Worm (Caenorhabditis elegans) whole organism, early embryonic: ENCODE results near the gene C09H5.7.

Experiments
- B0310.2 ChIP-seq: sonication (generic microtip); optimal IDR thresholded peaks from 2 replicates; lab custom pipeline; 2016; ENCODE audit warnings: mild to moderate bottlenecking, missing genetic modification characterization, missing compliant biosample characterization
- F13C5.2 ChIP-seq: sonication (generic microtip); optimal IDR thresholded peaks from 2 replicates; lab custom pipeline; 2017; ENCODE audit warnings: mild to moderate bottlenecking, missing genetic modification characterization, inconsistent platforms, missing compliant biosample characterization
- aly-1 ChIP-seq: sonication (generic microtip); optimal IDR thresholded peaks from 2 replicates; lab custom pipeline; 2016; ENCODE audit warnings: missing genetic modification characterization, missing compliant biosample characterization
- ama-1 ChIP-seq: fragments of 150-350 bp; optimal IDR thresholded peaks from 2 replicates; lab custom pipeline; 2014
- ceh-13 ChIP-seq: fragments of 200-800 bp; sonication (Bioruptor generic); optimal IDR thresholded peaks from 2 replicates; lab custom pipeline; 2018; ENCODE audit warnings: mild to moderate bottlenecking, missing genetic modification characterization, missing compliant biosample characterization
- ceh-36 ChIP-seq: sonication (generic microtip); optimal IDR thresholded peaks from 2 replicates; lab custom pipeline; 2016; ENCODE audit warnings: missing genetic modification characterization, inconsistent platforms, missing compliant biosample characterization
- ets-7 ChIP-seq: sonication (generic microtip); optimal IDR thresholded peaks from 2 replicates; lab custom pipeline; 2016; ENCODE audit warnings: missing genotype, missing genetic modification characterization, missing compliant biosample characterization
- flt-1 ChIP-seq: fragments of 200-800 bp; sonication (Bioruptor generic); IDR thresholded peaks from 2 replicates; pipeline ENCODE4 v1.3.6; 2022; ENCODE audit warnings: missing genetic modification characterization, missing compliant biosample characterization
- hmbx-1 ChIP-seq: sonication (generic microtip); optimal IDR thresholded peaks from 2 replicates; lab custom pipeline; 2016; ENCODE audit warnings: mild to moderate bottlenecking, missing genetic modification characterization, missing compliant biosample characterization
- hmg-4 ChIP-seq: fragments of 200-800 bp; sonication (Bioruptor generic); optimal IDR thresholded peaks from 2 replicates; lab custom pipeline; 2018; ENCODE audit warnings: mild to moderate bottlenecking, missing genetic modification characterization, missing compliant biosample characterization
- hnd-1 ChIP-seq: sonication (generic microtip); optimal IDR thresholded peaks from 2 replicates; lab custom pipeline; 2016; ENCODE audit warnings: missing genetic modification characterization, missing compliant biosample characterization
- pes-1 ChIP-seq: fragments of 200-800 bp; sonication (Bioruptor generic); IDR thresholded peaks from 2 replicates; pipeline ENCODE4 v1.3.6; 2022; ENCODE audit warnings: missing genetic modification reagents, missing genetic modification characterization, missing compliant biosample characterization
- scrt-1 ChIP-seq: fragments of 200-800 bp; sonication (Bioruptor generic); IDR thresholded peaks from 2 replicates; pipeline ENCODE4 v1.3.6; 2022; ENCODE audit warnings: missing genetic modification characterization, missing compliant biosample characterization
- sea-1 ChIP-seq: fragments of 200-800 bp; sonication (Bioruptor generic); conservative IDR thresholded peaks from 2 replicates; pipeline ENCODE4 v1.3.6; 2022; ENCODE audit warnings: missing genetic modification characterization, missing compliant biosample characterization
- tbx-11 ChIP-seq: fragments of 200-800 bp; sonication (Bioruptor generic); IDR thresholded peaks from 2 replicates; pipeline ENCODE4 v1.3.6; 2022; ENCODE audit warnings: missing genetic modification characterization, missing compliant biosample characterization
- tbx-37 ChIP-seq: fragments of 200-800 bp; sonication (Bioruptor generic); conservative IDR thresholded peaks from 2 replicates; pipeline ENCODE4 v1.3.6; 2022; ENCODE audit warnings: missing genetic modification reagents, missing genetic modification characterization, missing compliant biosample characterization
- tra-4 ChIP-seq: sonication (generic microtip); optimal IDR thresholded peaks from 2 replicates; lab custom pipeline; 2017; ENCODE audit warnings: missing genetic modification characterization, missing compliant biosample characterization

Gene C09H5.7

DNA sequence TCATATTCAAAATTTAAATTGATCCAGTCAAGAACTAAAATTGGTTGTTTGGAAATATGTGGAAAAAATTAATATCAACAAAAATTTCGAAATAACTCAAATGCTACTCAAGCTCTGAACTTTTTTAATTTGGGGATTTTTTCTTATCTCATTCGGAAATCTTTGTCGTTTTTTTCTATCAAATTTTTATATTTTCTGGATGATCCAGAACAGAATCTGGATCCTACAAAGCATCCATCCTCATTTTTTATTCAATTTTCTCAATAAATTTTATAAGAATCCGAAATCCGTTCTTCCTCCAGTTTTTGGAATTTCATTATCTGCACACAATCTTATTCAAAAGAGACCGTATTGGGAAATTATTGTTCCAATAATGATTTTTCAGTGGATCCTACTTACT is 35.8 kb upstream of the C09H5.7 start, which contains the start of gene D1014.6:
Gene D1014.6, plus strand, starts transcription at position 301 of the 400 bp plus-strand sequence.
- TF ChIP-seq hmg-4, result no peak
- no peak for TF ChIP-seq ama-1 (lab: Kevin White, UChicago)
- no peak for TF ChIP-seq ceh-36 (tag; lab: Kevin White, UChicago)
- TF ChIP-seq ceh-13 (GFP tag; lab: Kevin White, UChicago), result no peak
- no peak for TF ChIP-seq scrt-1
- no peak for TF ChIP-seq sea-1 (GFP tag; lab: Robert Waterston, UW)
- no peak for TF ChIP-seq flt-1 (GFP tag; lab: Robert Waterston, UW)
- TF ChIP-seq pes-1 (GFP tag; lab: Robert Waterston, UW), result no peak
- no peak for TF ChIP-seq ets-7 (tag; lab: Kevin White, UChicago)
- no peak for TF ChIP-seq F13C5.2
- TF ChIP-seq tra-4 (tag; lab: Kevin White, UChicago), result no peak
- TF ChIP-seq tbx-11, result no peak
- no peak for TF ChIP-seq hnd-1 (tag; lab: Kevin White, UChicago)
- TF ChIP-seq hmbx-1 (tag; lab: Kevin White, UChicago), result no peak
- no peak for TF ChIP-seq tbx-37 (GFP tag; lab: Robert Waterston, UW)
- TF ChIP-seq B0310.2 (tag; lab: Kevin White, UChicago), result no peak
- TF ChIP-seq aly-1, result no peak

ce11 chrV:8117964-8118363 is 32.9 kb upstream of the C09H5.7 start, which contains the start of gene D1014.7:
Gene D1014.7, plus strand, starts transcription at chrV:8118264.
- TF ChIP-seq aly-1 (no peak), hmg-4 (no peak)

DNA sequence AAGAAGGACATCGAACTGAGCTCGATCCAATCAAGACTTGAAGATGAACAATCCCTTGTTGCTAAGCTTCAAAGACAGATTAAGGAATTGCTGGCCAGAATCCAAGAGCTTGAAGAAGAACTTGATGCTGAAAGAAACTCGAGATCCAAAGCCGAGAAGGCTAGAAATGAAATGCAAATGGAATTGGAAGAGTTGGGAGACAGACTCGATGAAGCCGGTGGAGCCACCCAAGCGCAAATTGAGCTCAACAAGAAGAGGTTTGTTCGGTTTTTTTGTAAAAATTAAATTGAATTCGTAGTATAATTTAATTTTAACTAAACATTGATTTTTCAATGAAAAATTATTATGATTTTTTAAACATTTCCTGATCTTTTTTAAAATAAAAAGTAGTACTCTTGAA is 29.5 kb upstream of the C09H5.7 start:
- TF ChIP-seq pes-1 (GFP tag; lab: Robert Waterston, UW) (no peak), scrt-1 (no peak), hmg-4 (no peak), ceh-36 (tag; lab: Kevin White, UChicago) (no peak), ceh-13 (GFP tag; lab: Kevin White, UChicago) (no peak), tbx-11 (no peak), ets-7 (tag; lab: Kevin White, UChicago) (no peak), hnd-1 (tag; lab: Kevin White, UChicago) (no peak), flt-1 (GFP tag; lab: Robert Waterston, UW) (no peak), hmbx-1 (tag; lab: Kevin White, UChicago) (no peak), tra-4 (tag; lab: Kevin White, UChicago) (no peak), aly-1 (no peak), sea-1 (GFP tag; lab: Robert Waterston, UW) (no peak), F13C5.2 (no peak)

ce11 chrV:8110816-8111215 is 25.8 kb upstream of the C09H5.7 start:
- no peak for TF ChIP-seq aly-1
- TF ChIP-seq hmg-4, result no peak
- TF ChIP-seq tbx-11, result no peak
- TF ChIP-seq tra-4 (tag; lab: Kevin White, UChicago), result no peak
- no peak for TF ChIP-seq tbx-37 (GFP tag; lab: Robert Waterston, UW)
- no peak for TF ChIP-seq pes-1 (GFP tag; lab: Robert Waterston, UW)
- no peak for TF ChIP-seq flt-1 (GFP tag; lab: Robert Waterston, UW)
- no peak for TF ChIP-seq B0310.2 (tag; lab: Kevin White, UChicago)
- TF ChIP-seq F13C5.2, result no peak
- TF ChIP-seq sea-1 (GFP tag; lab: Robert Waterston, UW), result no peak
- TF ChIP-seq hmbx-1 (tag; lab: Kevin White, UChicago), result no peak
- no peak for TF ChIP-seq ets-7 (tag; lab: Kevin White, UChicago)
- TF ChIP-seq ceh-13 (GFP tag; lab: Kevin White, UChicago), result no peak
- TF ChIP-seq ceh-36 (tag; lab: Kevin White, UChicago), result no peak
- no peak for TF ChIP-seq scrt-1
- TF ChIP-seq hnd-1 (tag; lab: Kevin White, UChicago), result no peak
- TF ChIP-seq ama-1 (lab: Kevin White, UChicago), result no peak

- TF ChIP-seq ama-1 (lab: Kevin White, UChicago) (no peak), tbx-37 (GFP tag; lab: Robert Waterston, UW) (no peak), ceh-13 (GFP tag; lab: Kevin White, UChicago) (no peak), hmg-4 (no peak), ets-7 (tag; lab: Kevin White, UChicago) (no peak), B0310.2 (tag; lab: Kevin White, UChicago) (no peak), hnd-1 (tag; lab: Kevin White, UChicago) (no peak), scrt-1 (no peak), tra-4 (tag; lab: Kevin White, UChicago) (no peak), hmbx-1 (tag; lab: Kevin White, UChicago) (no peak), flt-1 (GFP tag; lab: Robert Waterston, UW) (no peak), pes-1 (GFP tag; lab: Robert Waterston, UW) (no peak), aly-1 (no peak), sea-1 (GFP tag; lab: Robert Waterston, UW) (no peak), ceh-36 (tag; lab: Kevin White, UChicago) (no peak), F13C5.2 (no peak), tbx-11 (no peak)
Observed at ce11 chrV:8108670-8109069, 23.6 kb upstream of the C09H5.7 start, which contains the start of gene myo-5. Gene myo-5, plus strand, starts transcription at chrV:8108970.

ce11 chrV:8104473-8104872 is 19.4 kb upstream of the C09H5.7 start, which contains the start of gene srlf-16:
Gene srlf-16, plus strand, starts transcription at chrV:8104773.
- TF ChIP-seq hmbx-1 (tag; lab: Kevin White, UChicago) (no peak), tbx-37 (GFP tag; lab: Robert Waterston, UW) (no peak), tbx-11 (no peak), pes-1 (GFP tag; lab: Robert Waterston, UW) (no peak)

DNA sequence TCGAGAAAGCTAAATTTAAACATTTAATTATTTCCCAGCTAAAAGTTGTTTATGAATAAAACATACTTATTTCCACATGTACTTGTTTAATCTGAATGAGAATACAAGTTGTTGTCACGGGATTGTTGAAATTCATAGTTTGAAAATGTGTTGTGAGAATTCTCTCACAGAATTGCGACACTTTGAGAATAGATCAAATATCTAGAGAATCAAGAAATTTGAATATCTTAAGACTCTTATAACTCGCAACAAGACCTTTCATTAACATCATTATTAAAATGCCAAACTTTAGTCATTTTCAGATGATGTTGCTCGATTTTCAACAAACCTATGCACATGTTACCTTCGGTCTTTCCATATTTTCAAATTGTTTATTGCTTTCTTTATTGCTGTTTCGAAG is 17.9 kb upstream of the C09H5.7 start, which contains the start of gene str-90:
Gene str-90, plus strand, starts transcription at position 301 of the 400 bp plus-strand sequence.
- no peak for TF ChIP-seq aly-1
- TF ChIP-seq hnd-1 (tag; lab: Kevin White, UChicago), result no peak
- TF ChIP-seq tbx-11, result no peak
- TF ChIP-seq ama-1 (lab: Kevin White, UChicago), result no peak
- TF ChIP-seq ceh-36 (tag; lab: Kevin White, UChicago), result no peak
- TF ChIP-seq scrt-1, result no peak
- TF ChIP-seq F13C5.2, result no peak
